Worm (Caenorhabditis elegans): ENCODE data around the gene srd-63.

- TF ChIP-seq pha-4 (tag; optimal IDR thresholded peaks at IDR 0.05) (no peak), nhr-237 (tag; optimal IDR thresholded peaks at IDR 0.05) (no peak), bed-3 (GFP tag; optimal IDR thresholded peaks at IDR 0.05) (no peak), hlh-1 (tag; optimal IDR thresholded peaks at IDR 0.05) (no peak), lin-13 (tag; optimal IDR thresholded peaks at IDR 0.05) (no peak)
These were observed 41.9 kb upstream of the srd-63 start, which contains the start of the genes F26D2.13 and F26D2.14 for ce11 chrV:16435510-16435909.

Measured in whole organism, mixed stage, embryonic.